Worm (Caenorhabditis elegans) whole organism, L2 larva: ENCODE results near the gene T24C2.3.
A peak's percentile ranks its signal among the peaks of the same experiment; 100 is the strongest.

Source experiments
- C34F6.9 ChIP-seq: fragments of 150-350 bp; optimal IDR thresholded peaks from 2 replicates; lab custom pipeline; 2014; ENCODE audit warnings: missing biosample characterization, missing genetic modification characterization
- F13H6.1 ChIP-seq: sonication (generic microtip); optimal IDR thresholded peaks from 2 replicates; lab custom pipeline; 2016; ENCODE audit warnings: missing genetic modification characterization, missing compliant biosample characterization
- R02D3.7 ChIP-seq: fragments of 150-350 bp; optimal IDR thresholded peaks from 2 replicates; lab custom pipeline; 2014; ENCODE audit warnings: missing biosample characterization, missing genetic modification characterization
- Y55F3AM.14 ChIP-seq: fragments of 200-800 bp; sonication (Bioruptor generic); optimal IDR thresholded peaks from 2 replicates; lab custom pipeline; 2018; ENCODE audit warnings: mild to moderate bottlenecking, missing genetic modification characterization, missing compliant biosample characterization
- ZK546.5 ChIP-seq: sonication (generic microtip); optimal IDR thresholded peaks from 2 replicates; lab custom pipeline; 2017; ENCODE audit warnings: missing biosample characterization, missing genetic modification characterization
- alr-1 ChIP-seq: fragments of 150-350 bp; optimal IDR thresholded peaks from 2 replicates; lab custom pipeline; 2014; ENCODE audit warnings: missing biosample characterization, missing genetic modification characterization
- aly-2 ChIP-seq: fragments of 150-350 bp; optimal IDR thresholded peaks from 2 replicates; lab custom pipeline; 2014; ENCODE audit warnings: missing biosample characterization, missing genetic modification characterization
- ama-1 ChIP-seq: fragments of 150-350 bp; optimal IDR thresholded peaks from 2 replicates; lab custom pipeline; 2018; ENCODE audit warnings: inconsistent platforms
- blmp-1 ChIP-seq: sonication (generic microtip); optimal IDR thresholded peaks from 2 replicates; lab custom pipeline; 2017; ENCODE audit warnings: missing genetic modification characterization, mild to moderate bottlenecking, missing compliant biosample characterization, antibody characterized with exemption, moderate library complexity; ENCODE audit not compliant: insufficient read depth
- ceh-16 ChIP-seq: fragments of 150-350 bp; optimal IDR thresholded peaks from 2 replicates; lab custom pipeline; 2014; ENCODE audit warnings: missing biosample characterization, missing genetic modification characterization
- ceh-82 ChIP-seq: fragments of 150-350 bp; optimal IDR thresholded peaks from 2 replicates; lab custom pipeline; 2014; ENCODE audit warnings: missing biosample characterization, missing genetic modification characterization
- crh-2 ChIP-seq: sonication (generic microtip); optimal IDR thresholded peaks from 2 replicates; lab custom pipeline; 2017; ENCODE audit warnings: missing biosample characterization, missing genetic modification characterization
- dmd-4 ChIP-seq: sonication (generic microtip); optimal IDR thresholded peaks from 2 replicates; lab custom pipeline; 2017; ENCODE audit warnings: missing biosample characterization, missing genetic modification characterization
- egl-27 ChIP-seq: sonication (generic microtip); optimal IDR thresholded peaks from 3 replicates; lab custom pipeline; 2017; ENCODE audit warnings: missing biosample characterization, missing genetic modification reagents, missing genetic modification characterization
- elt-1 ChIP-seq: fragments of 150-350 bp; optimal IDR thresholded peaks from 2 replicates; lab custom pipeline; 2014; ENCODE audit warnings: missing biosample characterization, missing genetic modification characterization
- elt-3 ChIP-seq: sonication (generic microtip); optimal IDR thresholded peaks from 2 replicates; lab custom pipeline; 2017; ENCODE audit warnings: missing biosample characterization, missing genetic modification characterization
- fos-1 ChIP-seq: fragments of 150-350 bp; optimal IDR thresholded peaks from 2 replicates; lab custom pipeline; 2014; ENCODE audit warnings: missing biosample characterization, missing genetic modification characterization
- gmeb-1 ChIP-seq: fragments of 150-350 bp; optimal IDR thresholded peaks from 2 replicates; lab custom pipeline; 2014; ENCODE audit warnings: missing biosample characterization, missing genetic modification characterization
- lin-11 ChIP-seq: fragments of 150-350 bp; sonication (generic microtip); optimal IDR thresholded peaks from 2 replicates; lab custom pipeline; 2014; ENCODE audit warnings: missing biosample characterization, missing genetic modification characterization, inconsistent platforms, mixed read lengths
- lin-13 ChIP-seq: fragments of 150-350 bp; optimal IDR thresholded peaks from 2 replicates; lab custom pipeline; 2014; ENCODE audit warnings: missing biosample characterization, missing genetic modification reagents, missing genetic modification characterization
- lin-39 ChIP-seq: fragments of 150-350 bp; optimal IDR thresholded peaks from 2 replicates; lab custom pipeline; 2014; ENCODE audit warnings: missing biosample characterization, missing genetic modification reagents, missing genetic modification characterization
- lsy-2 ChIP-seq, 2 experiments: fragments of 150-350 bp in 1 of 2; sonication (generic microtip) in 1 of 2; optimal IDR thresholded peaks; 2 replicates each; lab custom pipeline; 2014 to 2017; ENCODE audit warnings: missing biosample characterization in 2 of 2, missing genetic modification characterization in 2 of 2
- mab-5 ChIP-seq: fragments of 150-350 bp; optimal IDR thresholded peaks from 2 replicates; lab custom pipeline; 2014; ENCODE audit warnings: missing biosample characterization, missing genetic modification characterization
- mbf-1 ChIP-seq: sonication (generic microtip); optimal IDR thresholded peaks from 2 replicates; lab custom pipeline; 2017; ENCODE audit warnings: missing biosample characterization, missing genetic modification characterization
- mdl-1 ChIP-seq, 2 experiments: fragments of 150-350 bp in 1 of 2; sonication (generic microtip) in 1 of 2; optimal IDR thresholded peaks; 2 replicates each; lab custom pipeline; 2017; ENCODE audit warnings: missing biosample characterization in 2 of 2, missing genetic modification characterization in 2 of 2
- nhr-10 ChIP-seq: sonication (generic microtip); optimal IDR thresholded peaks from 2 replicates; lab custom pipeline; 2017; ENCODE audit warnings: missing biosample characterization, missing genetic modification characterization
- nhr-11 ChIP-seq: fragments of 150-350 bp; optimal IDR thresholded peaks from 2 replicates; lab custom pipeline; 2014; ENCODE audit warnings: missing biosample characterization, missing genetic modification characterization
- nhr-12 ChIP-seq: fragments of 150-350 bp; optimal IDR thresholded peaks from 2 replicates; lab custom pipeline; 2014; ENCODE audit warnings: missing biosample characterization, missing genetic modification characterization
- nhr-129 ChIP-seq: fragments of 150-350 bp; optimal IDR thresholded peaks from 2 replicates; lab custom pipeline; 2014; ENCODE audit warnings: missing biosample characterization, missing genetic modification characterization
- nhr-21 ChIP-seq: fragments of 150-350 bp; optimal IDR thresholded peaks from 2 replicates; lab custom pipeline; 2014; ENCODE audit warnings: missing biosample characterization, missing genetic modification characterization
- nhr-23 ChIP-seq: fragments of 150-350 bp; optimal IDR thresholded peaks from 2 replicates; lab custom pipeline; 2014; ENCODE audit warnings: missing biosample characterization, missing genetic modification reagents, missing genetic modification characterization
- nhr-237 ChIP-seq: fragments of 150-350 bp; optimal IDR thresholded peaks from 2 replicates; lab custom pipeline; 2014; ENCODE audit warnings: missing biosample characterization, missing genetic modification characterization
- nhr-25 ChIP-seq: fragments of 150-350 bp; sonication (generic microtip); optimal IDR thresholded peaks from 3 replicates; lab custom pipeline; 2014; ENCODE audit warnings: missing biosample characterization, missing genetic modification characterization
- nhr-6 ChIP-seq: fragments of 150-350 bp; optimal IDR thresholded peaks from 2 replicates; lab custom pipeline; 2014; ENCODE audit warnings: missing biosample characterization, missing genetic modification characterization
- nhr-77 ChIP-seq: fragments of 150-350 bp; optimal IDR thresholded peaks from 2 replicates; lab custom pipeline; 2014; ENCODE audit warnings: missing biosample characterization, missing genetic modification characterization
- peb-1 ChIP-seq: fragments of 150-350 bp; optimal IDR thresholded peaks from 2 replicates; lab custom pipeline; 2014; ENCODE audit warnings: missing biosample characterization, missing genetic modification characterization
- sem-4 ChIP-seq: fragments of 150-350 bp; optimal IDR thresholded peaks from 2 replicates; lab custom pipeline; 2014; ENCODE audit warnings: missing biosample characterization, missing genetic modification reagents, missing genetic modification characterization
- skn-1 ChIP-seq: sonication (generic microtip); optimal IDR thresholded peaks from 2 replicates; lab custom pipeline; 2017; ENCODE audit warnings: missing biosample characterization, missing genetic modification characterization
- sma-3 ChIP-seq: sonication (generic microtip); optimal IDR thresholded peaks from 2 replicates; lab custom pipeline; 2016; ENCODE audit warnings: missing genetic modification reagents, missing genetic modification characterization, missing compliant biosample characterization
- sma-9 ChIP-seq, 2 experiments: fragments of 150-350 bp in 1 of 2; sonication (generic microtip) in 1 of 2; optimal IDR thresholded peaks; 2 replicates each; lab custom pipeline; 2014 to 2016; ENCODE audit warnings: missing genetic modification characterization in 2 of 2, mild to moderate bottlenecking in 1 of 2, missing biosample characterization in 1 of 2, missing compliant biosample characterization in 1 of 2, missing genetic modification reagents in 1 of 2, moderate library complexity in 1 of 2
- snpc-4 ChIP-seq: fragments of 150-350 bp; optimal IDR thresholded peaks from 2 replicates; lab custom pipeline; 2014; ENCODE audit warnings: missing biosample characterization, missing genetic modification characterization
- unc-39 ChIP-seq: fragments of 150-350 bp; optimal IDR thresholded peaks from 2 replicates; lab custom pipeline; 2014; ENCODE audit warnings: missing biosample characterization, missing genetic modification characterization
- unc-55 ChIP-seq: fragments of 150-350 bp; sonication (generic microtip); optimal IDR thresholded peaks from 3 replicates; lab custom pipeline; 2014; ENCODE audit warnings: missing biosample characterization, missing genetic modification reagents, missing genetic modification characterization
- unc-62 ChIP-seq: fragments of 150-350 bp; optimal IDR thresholded peaks from 2 replicates; lab custom pipeline; 2014; ENCODE audit warnings: missing biosample characterization, missing genetic modification reagents, missing genetic modification characterization
- zag-1 ChIP-seq: fragments of 150-350 bp; optimal IDR thresholded peaks from 2 replicates; lab custom pipeline; 2014; ENCODE audit warnings: missing biosample characterization, missing genetic modification characterization
- ztf-1 ChIP-seq: fragments of 200-800 bp; sonication (Bioruptor generic); conservative IDR thresholded peaks from 2 replicates; pipeline ENCODE4 v1.3.6; 2022; ENCODE audit warnings: missing genetic modification characterization, missing compliant biosample characterization
- ztf-11 ChIP-seq: sonication (generic microtip); optimal IDR thresholded peaks from 2 replicates; lab custom pipeline; 2017; ENCODE audit warnings: missing biosample characterization, missing genetic modification characterization
- ztf-4 ChIP-seq: fragments of 150-350 bp; optimal IDR thresholded peaks from 2 replicates; lab custom pipeline; 2014; ENCODE audit warnings: missing biosample characterization, missing genetic modification characterization

T24C2.3 gene

DNA sequence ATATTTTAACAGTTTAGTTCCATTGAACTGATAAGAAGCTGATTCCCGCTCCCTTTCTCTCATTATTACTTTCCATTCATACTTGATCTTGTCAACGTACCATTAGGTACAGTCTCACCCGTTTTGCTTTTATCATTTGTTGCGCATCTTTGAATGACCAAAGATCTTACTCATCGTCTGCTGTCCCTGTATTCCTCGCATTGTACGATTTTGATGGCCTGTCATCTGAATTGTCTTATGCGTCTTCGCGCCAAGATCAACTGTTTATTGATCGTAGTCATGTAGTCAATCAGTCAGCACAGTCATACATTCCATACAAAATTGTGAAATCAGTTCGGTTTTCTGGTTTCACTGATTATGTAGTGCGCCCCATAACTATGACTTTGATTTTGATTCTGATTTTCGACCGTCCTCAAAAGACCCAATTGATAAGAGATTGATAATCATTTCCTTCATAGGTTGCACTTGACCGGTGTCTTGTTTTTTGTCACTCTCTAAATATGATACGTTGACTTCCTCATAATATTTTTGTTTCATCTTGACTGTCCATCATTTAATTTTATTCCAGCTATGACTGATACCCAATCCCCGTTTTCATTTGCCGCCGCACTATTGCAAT is 14.7 kb downstream of the T24C2.3 start, which contains the start of gene nhr-3:
Gene nhr-3 (plus strand): TSS at position 569 of the 619 bp plus-strand sequence.
- TF ChIP-seq ZK546.5: no peak
- no peak for TF ChIP-seq mbf-1 (tag; lab: Kevin White, UChicago)
- TF ChIP-seq F13H6.1 (tag; lab: Kevin White, UChicago): no peak
- no peak for TF ChIP-seq C34F6.9
- TF ChIP-seq ztf-11 (tag; lab: Kevin White, UChicago): no peak
- peak; percentile 47 for TF ChIP-seq sma-9 (GFP tag; optimal IDR thresholded peaks at IDR 0.05; lab: Kevin White, UChicago)
- no peak for TF ChIP-seq sma-9 (tag; optimal IDR thresholded peaks at IDR 0.05; lab: Kevin White, UChicago)
- TF ChIP-seq lin-13: no peak
- TF ChIP-seq lin-39: no peak
- TF ChIP-seq nhr-6: peak; percentile 22
- no peak for TF ChIP-seq mab-5 (tag; lab: Kevin White, UChicago)
- no peak for TF ChIP-seq nhr-12 (tag; lab: Kevin White, UChicago)
- no peak for TF ChIP-seq elt-3 (tag; lab: Kevin White, UChicago)
- no peak for TF ChIP-seq lin-11 (tag; lab: Kevin White, UChicago)
- no peak for TF ChIP-seq aly-2 (tag; lab: Kevin White, UChicago)
- no peak for TF ChIP-seq ztf-4 (tag; lab: Kevin White, UChicago)
- TF ChIP-seq R02D3.7 (tag; lab: Kevin White, UChicago): no peak
- TF ChIP-seq ama-1: no peak
- no peak for TF ChIP-seq skn-1 (tag; lab: Kevin White, UChicago)
- no peak for TF ChIP-seq alr-1
- TF ChIP-seq crh-2 (tag; lab: Kevin White, UChicago): peak; percentile 49
- TF ChIP-seq elt-1 (tag; lab: Kevin White, UChicago): no peak
- TF ChIP-seq unc-62 (GFP tag; lab: Kevin White, UChicago): no peak
- peak; percentile 60 for TF ChIP-seq sma-3
- no peak for TF ChIP-seq nhr-23 (tag; lab: Kevin White, UChicago)
- TF ChIP-seq mdl-1 (tag; optimal IDR thresholded peaks at IDR 0.05; lab: Kevin White, UChicago): no peak
- peak; percentile 79 for TF ChIP-seq blmp-1
- no peak for TF ChIP-seq egl-27 (tag; lab: Kevin White, UChicago)
- no peak for TF ChIP-seq snpc-4 (tag; lab: Kevin White, UChicago)
- no peak for TF ChIP-seq dmd-4 (tag; lab: Kevin White, UChicago)
- TF ChIP-seq nhr-10 (tag; lab: Kevin White, UChicago): no peak
- no peak for TF ChIP-seq lsy-2 (tag; optimal IDR thresholded peaks at IDR 0.05; lab: Kevin White, UChicago)
- TF ChIP-seq ztf-1 (GFP tag; lab: Robert Waterston, UW): no peak
- TF ChIP-seq unc-55 (GFP tag; lab: Kevin White, UChicago): no peak
- TF ChIP-seq ceh-82 (tag; lab: Kevin White, UChicago): no peak
- TF ChIP-seq nhr-237 (tag; lab: Kevin White, UChicago): no peak
- no peak for TF ChIP-seq nhr-77 (tag; lab: Kevin White, UChicago)
- no peak for TF ChIP-seq ceh-16 (tag; lab: Kevin White, UChicago)
- TF ChIP-seq nhr-25: peak; percentile 37
- TF ChIP-seq nhr-129: peak; percentile 2
- TF ChIP-seq zag-1 (tag; lab: Kevin White, UChicago): no peak
- no peak for TF ChIP-seq nhr-21 (tag; lab: Kevin White, UChicago)
- no peak for TF ChIP-seq Y55F3AM.14 (GFP tag; lab: Kevin White, UChicago)
- TF ChIP-seq sem-4 (tag; lab: Kevin White, UChicago): no peak
- TF ChIP-seq peb-1 (tag; lab: Kevin White, UChicago): no peak
- TF ChIP-seq unc-39 (tag; lab: Kevin White, UChicago): no peak
- TF ChIP-seq gmeb-1 (tag; lab: Kevin White, UChicago): no peak
- no peak for TF ChIP-seq nhr-11 (tag; lab: Kevin White, UChicago)
- peak; percentile 13 for TF ChIP-seq fos-1 (tag; lab: Kevin White, UChicago)
- TF ChIP-seq, all 48 proteins: peak for 8
